Worm (Caenorhabditis elegans) whole organism, mixed stage, embryonic: Measurements from ENCODE around the gene F28H6.4.
A peak's percentile ranks its signal among the peaks of the same experiment; 100 is the strongest.

ENCODE experiments used
- M03D4.4 ChIP-seq: sonication (generic microtip); optimal IDR thresholded peaks from 2 replicates; lab custom pipeline; 2017; ENCODE audit warnings: mild to moderate bottlenecking, missing genetic modification characterization, missing compliant biosample characterization
- bed-3 ChIP-seq: fragments of 200-800 bp; sonication (Bioruptor generic); optimal IDR thresholded peaks from 3 replicates; lab custom pipeline; 2018; ENCODE audit warnings: mild to moderate bottlenecking, missing genetic modification characterization, moderate library complexity, missing compliant biosample characterization
- blmp-1 ChIP-seq: fragments of 150-350 bp; optimal IDR thresholded peaks from 2 replicates; lab custom pipeline; 2014; ENCODE audit warnings: missing biosample characterization, missing genetic modification characterization
- ceh-39 ChIP-seq: fragments of 150-350 bp; optimal IDR thresholded peaks from 2 replicates; lab custom pipeline; 2014; ENCODE audit warnings: missing biosample characterization, missing genetic modification characterization
- ceh-83 ChIP-seq: fragments of 200-800 bp; sonication (Bioruptor generic); optimal IDR thresholded peaks from 2 replicates; lab custom pipeline; 2018; ENCODE audit warnings: mild to moderate bottlenecking, missing genetic modification characterization, missing compliant biosample characterization
- ces-1 ChIP-seq: fragments of 150-350 bp; optimal IDR thresholded peaks from 2 replicates; lab custom pipeline; 2014; ENCODE audit warnings: missing biosample characterization, missing genetic modification reagents, missing genetic modification characterization
- cnd-1 ChIP-seq: fragments of 200-800 bp; sonication (Bioruptor generic); optimal IDR thresholded peaks from 2 replicates; lab custom pipeline; 2018; ENCODE audit warnings: mild to moderate bottlenecking, missing genetic modification characterization, missing compliant biosample characterization
- drap-1 ChIP-seq: fragments of 200-800 bp; sonication (Bioruptor generic); optimal IDR thresholded peaks from 3 replicates; lab custom pipeline; 2018; ENCODE audit warnings: mild to moderate bottlenecking, missing genetic modification characterization, missing compliant biosample characterization
- flh-1 ChIP-seq: fragments of 200-800 bp; sonication (Bioruptor generic); optimal IDR thresholded peaks from 2 replicates; lab custom pipeline; 2018; ENCODE audit warnings: mild to moderate bottlenecking, missing genetic modification characterization, moderate library complexity, missing compliant biosample characterization
- ham-2 ChIP-seq: fragments of 200-800 bp; sonication (Bioruptor generic); optimal IDR thresholded peaks from 2 replicates; lab custom pipeline; 2018; ENCODE audit warnings: mild to moderate bottlenecking, missing genetic modification characterization, missing compliant biosample characterization
- lin-13 ChIP-seq: fragments of 150-350 bp; optimal IDR thresholded peaks from 2 replicates; lab custom pipeline; 2014; ENCODE audit warnings: missing biosample characterization, missing genetic modification characterization
- lin-32 ChIP-seq: fragments of 200-800 bp; sonication (Bioruptor generic); optimal IDR thresholded peaks from 2 replicates; lab custom pipeline; 2018; ENCODE audit warnings: mild to moderate bottlenecking, missing genetic modification characterization, missing compliant biosample characterization
- mab-5 ChIP-seq: fragments of 150-350 bp; optimal IDR thresholded peaks from 2 replicates; lab custom pipeline; 2014; ENCODE audit warnings: missing biosample characterization, missing genetic modification characterization
- mep-1 ChIP-seq: fragments of 150-350 bp; optimal IDR thresholded peaks from 2 replicates; lab custom pipeline; 2017; ENCODE audit warnings: missing biosample characterization, missing genetic modification reagents, missing genetic modification characterization, inconsistent platforms
- mls-2 ChIP-seq: sonication (generic microtip); optimal IDR thresholded peaks from 2 replicates; lab custom pipeline; 2016; ENCODE audit warnings: mild to moderate bottlenecking, missing genetic modification characterization, moderate library complexity, missing compliant biosample characterization
- nhr-12 ChIP-seq: fragments of 150-350 bp; optimal IDR thresholded peaks from 2 replicates; lab custom pipeline; 2014; ENCODE audit warnings: missing biosample characterization, missing genetic modification characterization
- nhr-2 ChIP-seq: fragments of 150-350 bp; optimal IDR thresholded peaks from 2 replicates; lab custom pipeline; 2014; ENCODE audit warnings: missing biosample characterization, missing genetic modification characterization
- nhr-237 ChIP-seq: fragments of 150-350 bp; optimal IDR thresholded peaks from 2 replicates; lab custom pipeline; 2014; ENCODE audit warnings: missing biosample characterization, missing genetic modification characterization
- nhr-28 ChIP-seq: fragments of 150-350 bp; optimal IDR thresholded peaks from 2 replicates; lab custom pipeline; 2014; ENCODE audit warnings: missing biosample characterization, missing genetic modification characterization
- nhr-76 ChIP-seq: sonication (generic microtip); optimal IDR thresholded peaks from 2 replicates; lab custom pipeline; 2017; ENCODE audit warnings: missing biosample characterization, missing genetic modification characterization
- pha-4 ChIP-seq: fragments of 150-350 bp; optimal IDR thresholded peaks from 2 replicates; lab custom pipeline; 2018; ENCODE audit warnings: missing biosample characterization, missing genetic modification reagents, missing genetic modification characterization
- sem-2 ChIP-seq: fragments of 200-800 bp; sonication (Bioruptor generic); optimal IDR thresholded peaks from 2 replicates; lab custom pipeline; 2018; ENCODE audit warnings: mild to moderate bottlenecking, missing genetic modification characterization, missing compliant biosample characterization
- snpc-4 ChIP-seq: fragments of 150-350 bp; optimal IDR thresholded peaks from 2 replicates; lab custom pipeline; 2014; ENCODE audit warnings: missing biosample characterization, missing genetic modification characterization
- sptf-1 ChIP-seq: sonication (generic microtip); optimal IDR thresholded peaks from 2 replicates; lab custom pipeline; 2017; ENCODE audit warnings: mild to moderate bottlenecking, missing genetic modification characterization, moderate library complexity, missing compliant biosample characterization
- tbx-8 ChIP-seq: fragments of 200-800 bp; sonication (Bioruptor generic); optimal IDR thresholded peaks from 2 replicates; lab custom pipeline; 2018; ENCODE audit warnings: mild to moderate bottlenecking, missing genetic modification characterization, moderate library complexity, missing compliant biosample characterization
- unc-39 ChIP-seq: fragments of 150-350 bp; optimal IDR thresholded peaks from 2 replicates; lab custom pipeline; 2014; ENCODE audit warnings: missing biosample characterization, missing genetic modification characterization
- zip-8 ChIP-seq: fragments of 150-350 bp; optimal IDR thresholded peaks from 2 replicates; lab custom pipeline; 2014; ENCODE audit warnings: missing biosample characterization, missing genetic modification characterization
- ztf-11 ChIP-seq: fragments of 150-350 bp; optimal IDR thresholded peaks from 2 replicates; lab custom pipeline; 2014; ENCODE audit warnings: missing biosample characterization, missing genetic modification characterization

The F28H6.4 gene

ce11 chrX:14115480-14116161 lies 12.1 kb upstream of the F28H6.4 start, which contains the start of gene F28H6.7 (continued):
- TF ChIP-seq drap-1 (GFP tag; lab: Kevin White, UChicago) = peak; percentile 93
- peak; percentile 89 for TF ChIP-seq tbx-8 (GFP tag; lab: Kevin White, UChicago)
- TF ChIP-seq snpc-4 (tag; lab: Kevin White, UChicago) = no peak

- no peak for TF ChIP-seq nhr-76 (tag; lab: Kevin White, UChicago)
- no peak for TF ChIP-seq lin-13 (tag; lab: Kevin White, UChicago)
- TF ChIP-seq ceh-83 = no peak
- no peak for TF ChIP-seq nhr-237 (tag; lab: Kevin White, UChicago)
- no peak for TF ChIP-seq blmp-1 (tag; lab: Kevin White, UChicago)
- no peak for TF ChIP-seq M03D4.4 (tag; lab: Kevin White, UChicago)
- no peak for TF ChIP-seq drap-1 (GFP tag; lab: Kevin White, UChicago)
- TF ChIP-seq sem-2 = no peak
- TF ChIP-seq bed-3 (GFP tag; lab: Kevin White, UChicago) = no peak
- no peak for TF ChIP-seq cnd-1 (tag; lab: Kevin White, UChicago)
- no peak for TF ChIP-seq mep-1 (tag; lab: Kevin White, UChicago)
- TF ChIP-seq nhr-28 (tag; lab: Kevin White, UChicago) = no peak
Observed at ce11 chrX:14118762-14119161, 8.9 kb upstream of the F28H6.4 start.

- no peak for TF ChIP-seq bed-3 (GFP tag; lab: Kevin White, UChicago)
- TF ChIP-seq sem-2 = no peak
- no peak for TF ChIP-seq ceh-39
- TF ChIP-seq lin-13 (tag; lab: Kevin White, UChicago) = no peak
- TF ChIP-seq drap-1 (GFP tag; lab: Kevin White, UChicago) = no peak
- TF ChIP-seq nhr-237 (tag; lab: Kevin White, UChicago) = no peak
- TF ChIP-seq nhr-28 (tag; lab: Kevin White, UChicago) = no peak
- no peak for TF ChIP-seq pha-4
- TF ChIP-seq zip-8 (tag; lab: Kevin White, UChicago) = no peak
- TF ChIP-seq flh-1 (GFP tag; lab: Kevin White, UChicago) = no peak
- TF ChIP-seq cnd-1 (tag; lab: Kevin White, UChicago) = no peak
- TF ChIP-seq nhr-76 (tag; lab: Kevin White, UChicago) = no peak
- no peak for TF ChIP-seq ztf-11 (tag; lab: Kevin White, UChicago)
- TF ChIP-seq mls-2 = no peak
- no peak for TF ChIP-seq ham-2 (GFP tag; lab: Kevin White, UChicago)
- TF ChIP-seq sptf-1 (tag; lab: Kevin White, UChicago) = no peak
- no peak for TF ChIP-seq blmp-1 (tag; lab: Kevin White, UChicago)
- TF ChIP-seq mep-1 (tag; lab: Kevin White, UChicago) = no peak
- TF ChIP-seq nhr-2 (tag; lab: Kevin White, UChicago) = no peak
Observed at ce11 chrX:14125870-14126269, 1.8 kb upstream of the F28H6.4 start, which contains the start of gene F28H6.6. Gene F28H6.6, minus strand, starts transcription at chrX:14125879.

- TF ChIP-seq flh-1 (GFP tag; lab: Kevin White, UChicago) (no peak), tbx-8 (GFP tag; lab: Kevin White, UChicago) (no peak), nhr-28 (tag; lab: Kevin White, UChicago) (no peak)
Observed at ce11 chrX:14131476-14131875, 3.8 kb downstream of the F28H6.4 start.

- TF ChIP-seq lin-13 (tag; lab: Kevin White, UChicago) = no peak
- no peak for TF ChIP-seq nhr-12
- TF ChIP-seq flh-1 (GFP tag; lab: Kevin White, UChicago) = no peak
- TF ChIP-seq cnd-1 (tag; lab: Kevin White, UChicago) = no peak
- no peak for TF ChIP-seq zip-8 (tag; lab: Kevin White, UChicago)
- TF ChIP-seq sptf-1 (tag; lab: Kevin White, UChicago) = no peak
- TF ChIP-seq lin-32 (GFP tag; lab: Kevin White, UChicago) = no peak
- TF ChIP-seq ceh-39 = no peak
- no peak for TF ChIP-seq ces-1 (GFP tag; lab: Kevin White, UChicago)
- no peak for TF ChIP-seq mab-5 (tag; lab: Kevin White, UChicago)
- TF ChIP-seq mls-2 = no peak
- no peak for TF ChIP-seq bed-3 (GFP tag; lab: Kevin White, UChicago)
- no peak for TF ChIP-seq unc-39 (tag; lab: Kevin White, UChicago)
- TF ChIP-seq ztf-11 (tag; lab: Kevin White, UChicago) = no peak
- TF ChIP-seq nhr-237 (tag; lab: Kevin White, UChicago) = no peak
Observed at ce11 chrX:14132677-14133076, 5.0 kb downstream of the F28H6.4 start.
